Worm (Caenorhabditis elegans) whole organism, mixed stage, embryonic: ENCODE measurements around the gene lin-3.

Experiments used
- M03D4.4 ChIP-seq: sonication (generic microtip); optimal IDR thresholded peaks from 2 replicates; lab custom pipeline; 2017; ENCODE audit warnings: mild to moderate bottlenecking, missing genetic modification characterization, missing compliant biosample characterization
- bed-3 ChIP-seq: fragments of 200-800 bp; sonication (Bioruptor generic); optimal IDR thresholded peaks from 3 replicates; lab custom pipeline; 2018; ENCODE audit warnings: mild to moderate bottlenecking, missing genetic modification characterization, moderate library complexity, missing compliant biosample characterization
- blmp-1 ChIP-seq: fragments of 150-350 bp; optimal IDR thresholded peaks from 2 replicates; lab custom pipeline; 2014; ENCODE audit warnings: missing biosample characterization, missing genetic modification characterization
- ceh-39 ChIP-seq: fragments of 150-350 bp; optimal IDR thresholded peaks from 2 replicates; lab custom pipeline; 2014; ENCODE audit warnings: missing biosample characterization, missing genetic modification characterization
- ceh-43 ChIP-seq: fragments of 200-800 bp; sonication (Bioruptor generic); optimal IDR thresholded peaks from 2 replicates; lab custom pipeline; 2018; ENCODE audit warnings: mild to moderate bottlenecking, missing genetic modification characterization, moderate library complexity, missing compliant biosample characterization
- ceh-83 ChIP-seq: fragments of 200-800 bp; sonication (Bioruptor generic); optimal IDR thresholded peaks from 2 replicates; lab custom pipeline; 2018; ENCODE audit warnings: mild to moderate bottlenecking, missing genetic modification characterization, missing compliant biosample characterization
- ces-1 ChIP-seq: fragments of 150-350 bp; optimal IDR thresholded peaks from 2 replicates; lab custom pipeline; 2014; ENCODE audit warnings: missing biosample characterization, missing genetic modification reagents, missing genetic modification characterization
- cnd-1 ChIP-seq: fragments of 200-800 bp; sonication (Bioruptor generic); optimal IDR thresholded peaks from 2 replicates; lab custom pipeline; 2018; ENCODE audit warnings: mild to moderate bottlenecking, missing genetic modification characterization, missing compliant biosample characterization
- drap-1 ChIP-seq: fragments of 200-800 bp; sonication (Bioruptor generic); optimal IDR thresholded peaks from 3 replicates; lab custom pipeline; 2018; ENCODE audit warnings: mild to moderate bottlenecking, missing genetic modification characterization, missing compliant biosample characterization
- elt-1 ChIP-seq: sonication (generic microtip); optimal IDR thresholded peaks from 2 replicates; lab custom pipeline; 2017; ENCODE audit warnings: missing genetic modification characterization, mild to moderate bottlenecking, missing compliant biosample characterization, antibody characterized with exemption, moderate library complexity, borderline replicate concordance; ENCODE audit not compliant: insufficient read depth
- elt-3 ChIP-seq: fragments of 150-350 bp; optimal IDR thresholded peaks from 2 replicates; lab custom pipeline; 2014; ENCODE audit warnings: missing biosample characterization, missing genetic modification characterization
- flh-1 ChIP-seq: fragments of 200-800 bp; sonication (Bioruptor generic); optimal IDR thresholded peaks from 2 replicates; lab custom pipeline; 2018; ENCODE audit warnings: mild to moderate bottlenecking, missing genetic modification characterization, moderate library complexity, missing compliant biosample characterization
- ham-2 ChIP-seq: fragments of 200-800 bp; sonication (Bioruptor generic); optimal IDR thresholded peaks from 2 replicates; lab custom pipeline; 2018; ENCODE audit warnings: mild to moderate bottlenecking, missing genetic modification characterization, missing compliant biosample characterization
- hlh-1 ChIP-seq: fragments of 150-350 bp; optimal IDR thresholded peaks from 2 replicates; lab custom pipeline; 2014; ENCODE audit warnings: missing biosample characterization, missing genetic modification reagents, missing genetic modification characterization
- lin-13 ChIP-seq: fragments of 150-350 bp; optimal IDR thresholded peaks from 2 replicates; lab custom pipeline; 2014; ENCODE audit warnings: missing biosample characterization, missing genetic modification characterization
- lin-32 ChIP-seq: fragments of 200-800 bp; sonication (Bioruptor generic); optimal IDR thresholded peaks from 2 replicates; lab custom pipeline; 2018; ENCODE audit warnings: mild to moderate bottlenecking, missing genetic modification characterization, missing compliant biosample characterization
- lsy-2 ChIP-seq: fragments of 150-350 bp; optimal IDR thresholded peaks from 2 replicates; lab custom pipeline; 2014; ENCODE audit warnings: missing biosample characterization, missing genetic modification characterization
- mab-5 ChIP-seq: fragments of 150-350 bp; optimal IDR thresholded peaks from 2 replicates; lab custom pipeline; 2014; ENCODE audit warnings: missing biosample characterization, missing genetic modification characterization
- mep-1 ChIP-seq: fragments of 150-350 bp; optimal IDR thresholded peaks from 2 replicates; lab custom pipeline; 2017; ENCODE audit warnings: missing biosample characterization, missing genetic modification reagents, missing genetic modification characterization, inconsistent platforms
- mls-2 ChIP-seq: sonication (generic microtip); optimal IDR thresholded peaks from 2 replicates; lab custom pipeline; 2016; ENCODE audit warnings: mild to moderate bottlenecking, missing genetic modification characterization, moderate library complexity, missing compliant biosample characterization
- nhr-12 ChIP-seq: fragments of 150-350 bp; optimal IDR thresholded peaks from 2 replicates; lab custom pipeline; 2014; ENCODE audit warnings: missing biosample characterization, missing genetic modification characterization
- nhr-2 ChIP-seq: fragments of 150-350 bp; optimal IDR thresholded peaks from 2 replicates; lab custom pipeline; 2014; ENCODE audit warnings: missing biosample characterization, missing genetic modification characterization
- nhr-237 ChIP-seq: fragments of 150-350 bp; optimal IDR thresholded peaks from 2 replicates; lab custom pipeline; 2014; ENCODE audit warnings: missing biosample characterization, missing genetic modification characterization
- nhr-28 ChIP-seq: fragments of 150-350 bp; optimal IDR thresholded peaks from 2 replicates; lab custom pipeline; 2014; ENCODE audit warnings: missing biosample characterization, missing genetic modification characterization
- nhr-76 ChIP-seq: sonication (generic microtip); optimal IDR thresholded peaks from 2 replicates; lab custom pipeline; 2017; ENCODE audit warnings: missing biosample characterization, missing genetic modification characterization
- pha-4 ChIP-seq: fragments of 150-350 bp; optimal IDR thresholded peaks from 2 replicates; lab custom pipeline; 2018; ENCODE audit warnings: missing biosample characterization, missing genetic modification reagents, missing genetic modification characterization
- sem-2 ChIP-seq: fragments of 200-800 bp; sonication (Bioruptor generic); optimal IDR thresholded peaks from 2 replicates; lab custom pipeline; 2018; ENCODE audit warnings: mild to moderate bottlenecking, missing genetic modification characterization, missing compliant biosample characterization
- snpc-4 ChIP-seq: fragments of 150-350 bp; optimal IDR thresholded peaks from 2 replicates; lab custom pipeline; 2014; ENCODE audit warnings: missing biosample characterization, missing genetic modification characterization
- sptf-1 ChIP-seq: sonication (generic microtip); optimal IDR thresholded peaks from 2 replicates; lab custom pipeline; 2017; ENCODE audit warnings: mild to moderate bottlenecking, missing genetic modification characterization, moderate library complexity, missing compliant biosample characterization
- tbx-8 ChIP-seq: fragments of 200-800 bp; sonication (Bioruptor generic); optimal IDR thresholded peaks from 2 replicates; lab custom pipeline; 2018; ENCODE audit warnings: mild to moderate bottlenecking, missing genetic modification characterization, moderate library complexity, missing compliant biosample characterization
- unc-120 ChIP-seq: sonication (generic microtip); optimal IDR thresholded peaks from 2 replicates; lab custom pipeline; 2017; ENCODE audit warnings: missing genetic modification characterization, missing compliant biosample characterization; ENCODE audit not compliant: poor library complexity, severe bottlenecking
- unc-39 ChIP-seq: fragments of 150-350 bp; optimal IDR thresholded peaks from 2 replicates; lab custom pipeline; 2014; ENCODE audit warnings: missing biosample characterization, missing genetic modification characterization
- unc-62 ChIP-seq: fragments of 150-350 bp; optimal IDR thresholded peaks from 2 replicates; lab custom pipeline; 2014; ENCODE audit warnings: missing biosample characterization, missing genetic modification reagents, missing genetic modification characterization
- zip-8 ChIP-seq: fragments of 150-350 bp; optimal IDR thresholded peaks from 2 replicates; lab custom pipeline; 2014; ENCODE audit warnings: missing biosample characterization, missing genetic modification characterization
- ztf-11 ChIP-seq: fragments of 150-350 bp; optimal IDR thresholded peaks from 2 replicates; lab custom pipeline; 2014; ENCODE audit warnings: missing biosample characterization, missing genetic modification characterization

Gene lin-3

DNA sequence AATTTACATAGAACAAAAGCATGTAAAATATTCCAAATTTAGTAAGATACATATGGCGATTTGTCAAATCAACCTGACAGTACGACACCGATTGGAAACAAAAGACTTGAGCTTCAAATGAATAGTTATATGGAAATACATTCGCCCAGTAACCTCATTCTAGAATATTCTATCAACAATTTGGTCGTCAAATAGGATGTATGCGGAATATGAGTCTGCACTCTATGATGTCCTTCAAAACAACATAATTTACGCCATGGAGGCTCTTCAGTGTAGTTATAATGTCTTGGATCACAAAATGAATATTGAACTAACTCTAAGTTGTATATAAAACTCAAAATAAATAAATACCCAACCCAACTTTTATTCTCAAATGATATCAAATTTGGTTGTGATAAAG, 27.5 kb upstream of the lin-3 start:
- TF ChIP-seq ceh-83 (GFP tag; lab: Kevin White, UChicago) (no peak), ceh-43 (no peak), ces-1 (GFP tag; lab: Kevin White, UChicago) (peak; percentile 44), ceh-39 (tag; lab: Kevin White, UChicago) (peak; percentile 35), nhr-2 (tag; lab: Kevin White, UChicago) (no peak), pha-4 (tag; lab: Kevin White, UChicago) (peak; percentile 7), unc-39 (tag; lab: Kevin White, UChicago) (no peak), blmp-1 (tag; lab: Kevin White, UChicago) (no peak), lin-13 (tag; lab: Kevin White, UChicago) (no peak), nhr-12 (tag; lab: Kevin White, UChicago) (no peak)

DNA sequence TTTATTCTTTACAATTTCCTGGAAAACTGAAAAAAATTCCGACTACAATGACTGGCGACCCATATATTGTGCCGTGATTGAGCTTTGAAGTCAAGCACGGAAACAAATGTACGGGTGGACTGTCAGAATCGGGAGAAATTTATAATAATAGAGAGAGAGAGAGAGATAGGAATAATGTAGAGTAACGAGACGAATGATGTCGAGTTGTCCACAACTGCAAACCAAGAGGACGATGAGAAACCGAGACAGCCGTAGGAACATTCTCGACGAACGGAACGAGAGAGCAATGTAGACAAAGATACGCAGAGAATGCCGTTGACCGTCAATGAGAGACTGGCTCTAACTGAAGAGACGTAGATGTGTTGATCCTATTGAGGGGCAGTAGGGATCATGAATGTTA, 26.5 kb upstream of the lin-3 start:
- TF ChIP-seq nhr-2 (tag; lab: Kevin White, UChicago) (no peak), lin-13 (tag; lab: Kevin White, UChicago) (peak; percentile 90), cnd-1 (tag; lab: Kevin White, UChicago) (peak; percentile 35), ceh-43 (no peak), flh-1 (no peak), ztf-11 (tag; lab: Kevin White, UChicago) (no peak), ham-2 (GFP tag; lab: Kevin White, UChicago) (no peak), ceh-83 (GFP tag; lab: Kevin White, UChicago) (no peak), snpc-4 (no peak), nhr-76 (tag; lab: Kevin White, UChicago) (no peak), M03D4.4 (peak; percentile 23), mls-2 (tag; lab: Kevin White, UChicago) (peak; percentile 84), sem-2 (GFP tag; lab: Kevin White, UChicago) (no peak), sptf-1 (no peak), mep-1 (tag; lab: Kevin White, UChicago) (peak; percentile 80), bed-3 (no peak), zip-8 (tag; lab: Kevin White, UChicago) (no peak), nhr-237 (tag; lab: Kevin White, UChicago) (no peak), hlh-1 (tag; lab: Kevin White, UChicago) (peak; percentile 6), unc-120 (tag; lab: Kevin White, UChicago) (peak; percentile 42), tbx-8 (GFP tag; lab: Kevin White, UChicago) (no peak), nhr-12 (tag; lab: Kevin White, UChicago) (no peak), ces-1 (GFP tag; lab: Kevin White, UChicago) (peak; percentile 72), pha-4 (tag; lab: Kevin White, UChicago) (peak; percentile 97), drap-1 (GFP tag; lab: Kevin White, UChicago) (peak; percentile 1), mab-5 (tag; lab: Kevin White, UChicago) (no peak), unc-62 (peak; percentile 98), blmp-1 (tag; lab: Kevin White, UChicago) (no peak), ceh-39 (tag; lab: Kevin White, UChicago) (peak; percentile 69), unc-39 (tag; lab: Kevin White, UChicago) (no peak), nhr-28 (tag; lab: Kevin White, UChicago) (no peak), elt-3 (tag; lab: Kevin White, UChicago) (peak; percentile 38), lin-32 (GFP tag; lab: Kevin White, UChicago) (peak; percentile 5), elt-1 (tag; lab: Kevin White, UChicago) (peak; percentile 72), lsy-2 (tag; lab: Kevin White, UChicago) (peak; percentile 71)

DNA sequence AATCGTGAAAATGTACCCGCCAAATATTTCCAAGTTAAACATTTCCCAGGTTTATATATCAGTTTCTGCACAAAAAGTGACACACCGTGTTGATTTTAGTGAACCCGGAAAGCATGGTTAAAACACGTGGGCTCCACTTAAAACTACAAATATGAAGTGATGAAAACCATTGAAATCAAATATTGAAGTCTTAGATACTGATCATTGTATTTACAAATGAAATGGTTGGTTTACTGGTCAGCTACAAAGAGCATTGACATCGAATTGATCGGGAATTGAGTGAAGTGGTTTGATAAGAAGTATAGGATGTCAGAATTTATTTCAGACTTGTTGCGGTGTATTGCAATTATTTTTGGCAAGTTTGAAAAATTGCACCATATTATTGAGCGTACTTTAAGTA, 24.7 kb upstream of the lin-3 start, which contains the start of gene hrg-5:
hrg-5 (minus strand) TSS at position 17 of the 400 bp plus-strand sequence.
- no peak for TF ChIP-seq elt-3 (tag; lab: Kevin White, UChicago)
- TF ChIP-seq sptf-1: no peak
- TF ChIP-seq snpc-4: no peak

ce11 chrIV:11030117-11030516, 24.0 kb upstream of the lin-3 start:
- TF ChIP-seq nhr-237 (tag; lab: Kevin White, UChicago) (no peak), ces-1 (GFP tag; lab: Kevin White, UChicago) (no peak), sptf-1 (no peak), snpc-4 (no peak), ceh-83 (GFP tag; lab: Kevin White, UChicago) (no peak), drap-1 (GFP tag; lab: Kevin White, UChicago) (no peak), ceh-43 (no peak), nhr-2 (tag; lab: Kevin White, UChicago) (no peak), sem-2 (GFP tag; lab: Kevin White, UChicago) (no peak), nhr-12 (tag; lab: Kevin White, UChicago) (no peak), zip-8 (tag; lab: Kevin White, UChicago) (no peak), cnd-1 (tag; lab: Kevin White, UChicago) (no peak)
